Worm (Caenorhabditis elegans): Measurements from ENCODE around the gene F01F1.2.

Gene F01F1.2

DNA sequence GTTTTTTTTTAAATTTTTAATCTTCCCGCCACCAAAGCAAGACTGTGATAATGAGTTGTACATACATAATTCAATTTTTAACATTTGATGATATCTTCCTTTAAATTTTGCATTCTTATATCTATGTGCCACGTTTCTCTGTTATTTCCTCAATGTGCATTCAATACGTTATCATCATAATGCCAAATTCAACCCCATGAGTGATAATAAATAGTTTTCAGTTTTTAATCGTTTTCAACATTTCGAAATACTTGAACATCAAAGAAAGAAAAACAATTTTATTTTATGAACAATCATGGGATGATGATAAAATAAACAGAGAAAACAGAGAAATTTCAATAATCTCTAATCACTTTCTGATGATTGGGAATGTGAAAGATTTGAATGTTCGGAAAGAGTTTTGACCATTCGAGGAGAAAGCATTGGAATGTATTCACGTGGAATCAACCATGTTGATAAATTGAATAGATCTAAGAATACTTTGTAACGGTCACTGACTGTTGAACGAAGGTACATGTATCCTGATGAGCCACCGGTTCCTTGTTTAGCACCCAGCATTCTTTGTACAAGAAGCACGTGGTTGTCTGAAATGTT is 39.1 kb downstream of the F01F1.2 start (continued):
- TF ChIP-seq ztf-11 (tag; optimal IDR thresholded peaks at IDR 0.05) (no peak), ZK546.5 (tag; optimal IDR thresholded peaks at IDR 0.05) (no peak), egl-27 (tag; optimal IDR thresholded peaks at IDR 0.05) (no peak), T26A8.4 (GFP tag; IDR thresholded peaks at IDR 0.05) (no peak), lin-15B (tag; optimal IDR thresholded peaks at IDR 0.05) (no peak), ceh-82 (tag; optimal IDR thresholded peaks at IDR 0.05) (no peak), unc-39 (tag; optimal IDR thresholded peaks at IDR 0.05) (no peak), nhr-25 (tag; optimal IDR thresholded peaks at IDR 0.05; ENCODE audit: borderline replicate concordance, insufficient read depth) (no peak), spr-3 (GFP tag; optimal IDR thresholded peaks at IDR 0.05) (no peak), tra-1 (GFP tag; IDR thresholded peaks at IDR 0.05) (no peak), lsy-2 (tag; optimal IDR thresholded peaks at IDR 0.05) (peak in 1 of 2 experiments; percentile 35), ama-1 (optimal IDR thresholded peaks at IDR 0.05) (peak; percentile 63), dmd-9 (GFP tag; IDR thresholded peaks at IDR 0.05) (no peak), zip-2 (tag; optimal IDR thresholded peaks at IDR 0.05) (peak; percentile 62), sdz-12 (GFP tag; optimal IDR thresholded peaks at IDR 0.05) (no peak), vab-7 (GFP tag; IDR thresholded peaks at IDR 0.05) (no peak), unc-130 (GFP tag; optimal IDR thresholded peaks at IDR 0.05) (no peak), mdt-29 (GFP tag; IDR thresholded peaks at IDR 0.05) (no peak), nhr-41 (GFP tag; IDR thresholded peaks at IDR 0.05) (no peak), Y48G9A.11 (GFP tag; IDR thresholded peaks at IDR 0.05) (no peak), F37D6.2 (tag; optimal IDR thresholded peaks at IDR 0.05) (no peak), dve-1 (tag; optimal IDR thresholded peaks at IDR 0.05; ENCODE audit: insufficient read depth) (peak; percentile 97), aha-1 (tag) (peak; percentile 90), nhr-42 (GFP tag; IDR thresholded peaks at IDR 0.05) (0 out of 2 replicates have a peak, but pooled peaks have one; percentile 39), aly-2 (tag; optimal IDR thresholded peaks at IDR 0.05) (no peak), Y105C5A.15 (GFP tag; IDR thresholded peaks at IDR 0.05) (no peak), zip-11 (GFP tag; IDR thresholded peaks at IDR 0.05) (no peak), ztf-7 (tag; optimal IDR thresholded peaks at IDR 0.05) (no peak), lin-39 (tag; optimal IDR thresholded peaks at IDR 0.05) (no peak)

DNA sequence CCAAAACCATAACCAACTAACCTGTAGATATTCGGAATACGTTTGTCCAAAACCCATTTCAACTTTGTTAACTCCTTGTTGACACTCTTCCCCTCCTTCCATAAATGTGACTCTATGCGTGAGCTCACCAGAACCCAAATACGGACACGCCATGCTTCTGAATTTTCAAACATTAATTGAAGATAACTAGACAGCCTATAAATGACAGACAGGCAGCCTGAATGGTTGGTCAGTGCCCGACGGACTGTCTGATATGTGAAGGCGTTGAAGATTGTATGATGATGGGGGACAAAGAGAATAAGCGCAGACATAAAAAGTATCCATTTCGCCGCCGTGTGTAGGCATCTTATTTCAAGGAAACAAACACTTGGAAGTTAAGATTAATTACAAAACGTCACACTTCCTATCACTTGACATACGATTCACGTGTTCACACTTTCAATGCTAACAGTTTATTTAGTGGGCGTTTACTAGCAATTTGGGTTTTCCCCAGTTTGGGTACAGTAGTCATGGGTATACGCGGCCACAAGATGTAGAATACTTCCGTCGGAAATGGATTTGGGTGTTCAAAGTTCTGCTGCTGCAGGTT is 41.5 kb downstream of the F01F1.2 start, which contains the start of the genes tdo-2 and C28H8.2:
Gene tdo-2 (minus strand): TSS at position 157 of the 589 bp plus-strand sequence.
Gene C28H8.2 (plus strand): TSS at position 524 of the 589 bp plus-strand sequence.
- peak; percentile 60 for TF ChIP-seq dve-1 (tag; optimal IDR thresholded peaks at IDR 0.05; ENCODE audit: insufficient read depth)
- TF ChIP-seq hlh-30 (tag; optimal IDR thresholded peaks at IDR 0.05; ENCODE audit: insufficient read depth), result peak; percentile 84
- TF ChIP-seq F26F4.8 (GFP tag; conservative IDR thresholded peaks at IDR 0.05), result no peak
- TF ChIP-seq vab-7 (GFP tag; IDR thresholded peaks at IDR 0.05), result no peak
- no peak for TF ChIP-seq ZK546.5 (tag; optimal IDR thresholded peaks at IDR 0.05)
- no peak for TF ChIP-seq lin-39 (tag; optimal IDR thresholded peaks at IDR 0.05)
- TF ChIP-seq nhr-111 (GFP tag; optimal IDR thresholded peaks at IDR 0.05), result no peak
- TF ChIP-seq lsy-2 (tag; optimal IDR thresholded peaks at IDR 0.05), result peak in 1 of 2 experiments; percentile 67
- TF ChIP-seq pqm-1 (tag; optimal IDR thresholded peaks at IDR 0.05), result no peak
- no peak for TF ChIP-seq lim-7 (GFP tag; IDR thresholded peaks at IDR 0.05)
- TF ChIP-seq duxl-1 (tag; optimal IDR thresholded peaks at IDR 0.05; ENCODE audit: poor library complexity), result no peak
- peak; percentile 0 for TF ChIP-seq nhr-10 (tag; optimal IDR thresholded peaks at IDR 0.05)
- TF ChIP-seq zip-2 (tag; optimal IDR thresholded peaks at IDR 0.05), result no peak
- peak; percentile 88 for TF ChIP-seq hlh-11 (tag; optimal IDR thresholded peaks at IDR 0.05)
- no peak for TF ChIP-seq skn-1 (tag; optimal IDR thresholded peaks at IDR 0.05)
- TF ChIP-seq zip-11 (GFP tag; IDR thresholded peaks at IDR 0.05), result no peak
- TF ChIP-seq ZK337.2 (GFP tag; IDR thresholded peaks at IDR 0.05), result no peak
- peak; percentile 84 for TF ChIP-seq cey-2 (tag; optimal IDR thresholded peaks at IDR 0.05; ENCODE audit: borderline replicate concordance, insufficient read depth)
- no peak for TF ChIP-seq T20F7.1 (GFP tag; optimal IDR thresholded peaks at IDR 0.05)
- TF ChIP-seq zfp-2 (tag; optimal IDR thresholded peaks at IDR 0.05), result no peak
- TF ChIP-seq ceh-20 (GFP tag; IDR thresholded peaks at IDR 0.05), result peak; percentile 81
- no peak for TF ChIP-seq nhr-41 (GFP tag; IDR thresholded peaks at IDR 0.05)
- no peak for TF ChIP-seq hif-1 (tag; optimal IDR thresholded peaks at IDR 0.05)
- no peak for TF ChIP-seq egl-43 (GFP tag; IDR thresholded peaks at IDR 0.05)
- peak in 1 of 2 experiments; percentile 99 for TF ChIP-seq unc-62 (GFP tag; optimal IDR thresholded peaks at IDR 0.05 in 1 of 2)
- no peak for TF ChIP-seq unc-62 (tag; optimal IDR thresholded peaks at IDR 0.05)
- no peak for TF ChIP-seq mdt-29 (GFP tag; IDR thresholded peaks at IDR 0.05)
- peak; percentile 38 to 85 for TF ChIP-seq mdl-1 (tag; optimal IDR thresholded peaks at IDR 0.05)
- TF ChIP-seq snpc-4 (tag; optimal IDR thresholded peaks at IDR 0.05), result no peak
